Fruit fly (Drosophila melanogaster): ENCODE data around the gene Yp3.
A peak's percentile ranks its signal among the peaks of the same experiment; 100 is the strongest.

Gene Yp3

DNA sequence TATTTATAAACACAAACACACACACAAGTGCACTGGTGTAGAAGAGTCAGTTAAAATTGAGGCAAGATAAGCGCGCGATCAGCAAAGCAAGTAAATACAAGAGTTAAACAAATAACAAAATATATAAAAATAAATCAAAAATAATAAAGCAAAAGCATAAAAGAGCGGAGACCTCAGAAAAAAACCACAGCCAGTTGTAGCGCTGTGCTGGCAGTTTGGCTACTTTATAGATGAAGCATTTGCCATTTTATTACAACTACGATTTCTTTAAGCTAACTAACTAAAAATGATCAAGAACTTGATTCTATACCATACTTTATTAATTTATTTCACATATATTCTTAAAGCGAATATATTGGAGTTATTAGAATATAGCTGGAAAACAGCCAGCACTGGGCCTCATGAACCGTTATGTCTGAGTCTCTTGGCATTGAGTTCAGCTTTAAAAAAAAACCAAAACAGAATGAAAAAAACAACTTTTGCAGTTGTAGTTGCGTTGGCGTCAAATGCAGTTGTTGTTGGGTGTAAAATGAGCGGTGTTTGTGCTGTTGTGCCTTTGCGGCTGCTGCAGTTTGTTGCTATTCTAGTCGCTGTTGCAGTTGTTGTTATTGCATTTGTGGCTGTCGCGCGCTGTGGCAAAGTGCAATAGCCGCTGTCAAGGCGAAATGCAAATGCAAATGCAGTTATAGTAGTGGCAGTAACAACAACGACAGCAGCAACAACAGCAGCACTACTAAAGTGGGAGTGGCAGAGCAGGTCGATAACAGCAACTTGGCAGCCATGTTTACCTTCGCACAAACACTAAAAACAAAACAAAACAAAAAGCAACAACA is 11.5 kb upstream of the Yp3 start:
- TF ChIP-seq pan (optimal IDR thresholded peaks at IDR 0.05) = no peak
- TF ChIP-seq EcR (GFP tag; optimal IDR thresholded peaks at IDR 0.05) = peak in 1 of 2 experiments; percentile 69

DNA sequence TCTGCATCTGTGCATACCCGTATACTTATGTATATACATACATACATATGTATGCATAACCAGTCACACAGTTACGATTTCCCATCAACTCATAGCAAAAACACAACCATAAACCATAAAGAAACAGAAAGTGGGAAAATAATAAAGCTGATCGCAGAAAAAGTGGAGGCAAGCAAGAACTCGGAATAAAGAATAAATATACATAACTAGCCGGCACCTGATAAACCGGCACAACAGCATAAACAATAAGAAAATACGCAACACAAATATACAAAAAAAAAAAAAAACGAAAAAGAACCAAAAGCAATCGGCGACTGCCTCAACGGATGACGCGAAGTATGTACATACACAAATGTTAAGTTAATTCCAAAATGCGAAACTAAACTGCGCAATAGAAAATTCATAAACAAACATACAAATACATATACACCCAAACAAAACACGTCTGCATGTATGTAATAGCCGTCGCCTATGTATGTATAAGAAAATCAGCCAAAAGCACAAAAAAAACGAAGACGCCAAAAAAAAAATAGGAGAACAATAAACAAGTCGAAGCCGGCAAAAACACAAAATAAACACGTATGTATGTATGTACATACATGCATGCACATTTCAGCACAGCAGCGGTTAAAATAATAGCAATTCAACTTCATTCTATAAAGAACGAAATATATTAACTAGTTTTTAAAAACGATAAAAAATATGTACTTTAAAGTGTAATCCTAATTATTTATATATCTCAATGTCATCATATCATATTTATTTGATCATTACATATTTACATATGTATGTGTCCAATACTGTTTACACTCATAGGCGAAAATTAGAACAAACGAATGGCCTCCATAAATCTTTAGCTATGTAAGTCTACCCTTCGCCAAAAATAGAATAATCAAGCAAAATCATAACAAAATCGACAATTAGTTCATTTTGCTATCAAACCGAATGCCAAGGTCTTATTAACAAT is 10.2 kb upstream of the Yp3 start:
- no peak for TF ChIP-seq pan (optimal IDR thresholded peaks at IDR 0.05)
- TF ChIP-seq EcR (GFP tag; optimal IDR thresholded peaks at IDR 0.05) = no peak

DNA sequence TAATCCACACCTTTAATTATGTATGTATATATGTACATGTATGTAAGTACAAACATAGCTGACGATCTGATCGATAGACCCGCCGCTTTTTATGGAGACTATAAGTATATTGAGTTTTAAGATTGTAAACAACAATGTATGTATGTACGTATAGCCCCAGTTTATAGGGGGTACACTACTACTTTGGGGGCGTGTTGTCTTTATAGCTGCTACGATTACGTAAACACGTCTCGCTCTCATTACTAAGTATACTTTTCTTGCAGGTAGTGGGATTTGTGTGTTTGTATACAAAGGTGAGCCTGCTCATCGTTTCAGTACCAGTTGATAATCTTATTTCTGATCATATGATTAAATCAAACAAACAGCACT is 9.5 kb upstream of the Yp3 start:
- TF ChIP-seq CG8478 (optimal IDR thresholded peaks at IDR 0.05) = no peak
- TF ChIP-seq pan (optimal IDR thresholded peaks at IDR 0.05) = no peak
- no peak for TF ChIP-seq Dll (optimal IDR thresholded peaks at IDR 0.05)
- no peak for TF ChIP-seq usp (GFP tag; optimal IDR thresholded peaks at IDR 0.05)
- TF ChIP-seq psq (optimal IDR thresholded peaks at IDR 0.05) = no peak
- TF ChIP-seq EcR (GFP tag; optimal IDR thresholded peaks at IDR 0.05) = no peak

DNA sequence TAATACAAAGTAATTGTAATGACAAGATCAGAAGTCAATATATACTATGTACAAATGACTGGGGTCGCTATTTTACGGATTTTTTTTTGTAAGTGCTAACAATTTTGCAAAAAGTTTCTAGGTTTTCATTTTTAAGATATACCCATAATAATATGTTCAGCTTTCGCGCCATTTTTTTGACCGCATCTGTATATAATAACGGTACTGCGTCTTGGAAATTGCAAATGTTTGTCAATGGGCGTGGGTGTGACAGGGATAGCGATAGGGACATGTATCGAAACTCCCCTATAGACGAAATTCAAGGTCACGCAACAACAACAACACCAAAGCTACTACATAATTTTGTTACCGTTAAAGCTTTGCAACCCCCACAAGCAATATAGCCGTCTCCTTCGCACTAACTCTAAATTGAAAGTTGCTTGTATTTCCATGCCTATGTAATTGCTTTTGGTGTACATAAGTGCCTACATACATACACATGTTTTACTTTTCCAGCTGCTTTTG is 6.8 kb upstream of the Yp3 start:
- no peak for TF ChIP-seq psq (optimal IDR thresholded peaks at IDR 0.05)
- TF ChIP-seq EcR (GFP tag; optimal IDR thresholded peaks at IDR 0.05) = no peak

DNA sequence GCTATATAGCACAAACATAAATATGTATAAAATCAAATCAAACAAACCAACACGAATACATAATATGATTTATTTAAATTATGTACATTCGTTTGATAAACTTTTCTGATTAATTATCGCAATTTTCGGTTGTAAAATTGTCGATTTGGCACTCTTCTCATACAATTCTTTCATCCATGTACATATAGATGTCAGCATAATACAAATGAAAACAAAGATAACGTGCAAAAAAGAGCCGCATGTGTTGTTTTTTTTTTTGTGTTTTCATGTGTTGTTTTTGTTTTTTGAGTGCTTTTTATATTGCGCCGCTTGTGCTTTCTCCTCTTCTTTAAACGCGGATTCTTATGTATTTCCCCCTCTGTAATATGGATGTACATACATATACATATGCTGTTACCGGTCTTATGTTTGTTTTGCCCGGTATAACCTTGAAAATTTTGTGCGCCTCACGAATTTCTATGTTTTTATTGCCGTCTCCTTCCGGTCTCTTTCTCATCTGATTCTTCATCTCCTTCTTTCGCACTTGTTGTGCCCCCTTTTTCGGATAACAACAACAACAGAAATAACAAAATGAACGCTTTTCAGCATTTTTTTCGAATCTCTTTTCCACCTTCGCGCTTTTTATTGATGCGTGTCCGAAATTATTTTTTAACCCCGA is 6.1 kb upstream of the Yp3 start:
- TF ChIP-seq CG8478 (optimal IDR thresholded peaks at IDR 0.05) (no peak), psq (optimal IDR thresholded peaks at IDR 0.05) (peak; percentile 36)

DNA sequence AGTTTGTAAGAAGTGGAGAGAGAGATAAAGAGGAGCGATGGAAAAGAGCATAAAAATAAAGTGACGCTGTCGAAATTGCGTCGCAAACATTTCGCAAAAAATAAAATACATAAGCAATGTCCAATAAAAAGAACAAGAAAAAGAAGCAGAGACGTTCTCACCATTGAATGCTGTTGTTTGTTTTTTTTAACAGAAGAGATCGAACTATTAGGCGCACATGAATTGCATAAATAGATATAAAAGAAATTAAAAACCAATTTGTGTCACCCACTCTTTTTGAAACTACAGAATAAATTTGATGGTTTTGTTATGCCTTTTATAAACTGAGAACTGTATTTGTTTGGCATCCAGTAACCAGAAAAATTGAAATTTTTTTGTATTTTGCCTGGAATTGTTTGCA is 5.6 kb upstream of the Yp3 start:
- TF ChIP-seq EcR (GFP tag; optimal IDR thresholded peaks at IDR 0.05) = no peak
- TF ChIP-seq pan (optimal IDR thresholded peaks at IDR 0.05) = no peak
- no peak for TF ChIP-seq CG8478 (optimal IDR thresholded peaks at IDR 0.05)
- TF ChIP-seq Dll (optimal IDR thresholded peaks at IDR 0.05) = no peak
- TF ChIP-seq usp (GFP tag; optimal IDR thresholded peaks at IDR 0.05) = no peak
- TF ChIP-seq psq (optimal IDR thresholded peaks at IDR 0.05) = no peak

DNA sequence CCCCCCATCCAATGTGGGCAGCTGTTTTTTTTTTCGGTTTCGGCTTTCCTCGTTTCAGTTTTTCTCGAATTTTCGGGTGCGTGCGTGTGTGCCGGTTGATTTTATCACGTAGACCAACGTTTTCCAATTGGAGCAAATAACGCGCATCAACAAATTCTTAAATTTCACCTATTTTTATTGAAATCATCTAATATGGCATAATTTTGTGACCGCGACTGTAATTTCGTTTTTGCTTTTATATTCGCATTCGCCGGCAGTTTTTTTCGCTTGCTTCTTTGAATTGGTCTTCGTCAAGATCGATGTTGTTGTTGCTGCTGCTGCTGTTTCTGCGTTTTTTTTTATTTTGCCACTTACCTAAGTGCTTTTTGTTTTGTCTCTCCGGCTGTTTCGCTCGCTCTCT is 4.9 kb upstream of the Yp3 start:
- TF ChIP-seq EcR (GFP tag; optimal IDR thresholded peaks at IDR 0.05) (no peak), psq (optimal IDR thresholded peaks at IDR 0.05) (no peak), CG8478 (optimal IDR thresholded peaks at IDR 0.05) (no peak), usp (GFP tag; optimal IDR thresholded peaks at IDR 0.05) (no peak), pan (optimal IDR thresholded peaks at IDR 0.05) (no peak), Dll (optimal IDR thresholded peaks at IDR 0.05) (no peak)

DNA sequence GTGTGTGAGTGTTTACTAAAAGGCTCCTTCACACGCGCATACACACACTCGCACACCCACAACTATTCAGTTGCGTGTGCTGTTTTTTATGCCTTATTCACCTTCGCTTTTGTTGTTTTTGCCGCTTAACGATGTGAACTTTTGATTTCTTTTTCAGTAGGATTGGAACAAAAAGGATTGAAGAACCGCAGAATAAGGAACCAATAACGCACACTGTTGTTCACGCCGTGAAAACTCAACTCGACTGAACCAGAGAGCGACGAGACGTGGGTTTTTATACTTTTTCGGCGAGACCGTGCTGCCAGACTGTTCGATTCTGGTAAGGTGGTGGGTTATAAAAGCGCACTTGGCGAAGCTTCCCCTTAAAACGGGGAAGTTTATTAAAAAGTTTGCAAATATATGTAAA is 4.2 kb upstream of the Yp3 start, which contains the start of gene Pdcd4:
Gene Pdcd4 (minus strand): TSS at position 255 of the 406 bp plus-strand sequence.
- TF ChIP-seq usp (GFP tag; optimal IDR thresholded peaks at IDR 0.05) (no peak), CG8478 (optimal IDR thresholded peaks at IDR 0.05) (no peak), Dll (optimal IDR thresholded peaks at IDR 0.05) (no peak), psq (optimal IDR thresholded peaks at IDR 0.05) (no peak), pan (optimal IDR thresholded peaks at IDR 0.05) (no peak), EcR (GFP tag; optimal IDR thresholded peaks at IDR 0.05) (peak in 1 of 2 experiments; percentile 51)

DNA sequence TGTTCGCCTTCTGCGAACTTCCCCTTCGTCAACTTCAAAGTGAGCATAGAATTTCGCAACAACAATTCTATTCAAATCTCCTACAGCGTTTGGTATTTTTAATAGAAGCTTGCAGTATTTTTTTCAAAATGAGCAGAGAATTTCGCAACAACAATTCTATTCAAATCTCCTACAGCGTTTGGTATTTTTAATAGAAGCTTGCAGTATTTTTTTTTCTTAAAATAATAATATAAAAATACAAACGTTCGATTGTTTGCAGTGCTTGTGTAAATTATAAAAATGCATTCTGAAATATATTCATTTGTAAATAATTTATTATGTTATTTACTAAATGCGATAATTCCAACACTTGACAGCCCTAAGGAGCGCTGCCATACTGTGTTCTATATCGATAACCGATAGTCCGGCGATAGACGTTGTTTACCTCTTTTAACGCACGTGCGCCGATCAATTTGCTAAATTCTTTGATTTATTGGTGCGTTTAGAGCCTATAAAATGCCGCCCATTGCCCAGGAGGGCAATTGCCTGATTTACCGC is 2.5 kb upstream of the Yp3 start, which contains the start of the genes CG32625 and Rtc1:
Gene CG32625 (minus strand): TSS at position 51 of the 537 bp plus-strand sequence.
Gene Rtc1 (plus strand): TSS at position 404 of the 537 bp plus-strand sequence.
- TF ChIP-seq CG8478 (optimal IDR thresholded peaks at IDR 0.05) = no peak
- TF ChIP-seq usp (GFP tag; optimal IDR thresholded peaks at IDR 0.05) = no peak
- no peak for TF ChIP-seq Dll (optimal IDR thresholded peaks at IDR 0.05)
- TF ChIP-seq psq (optimal IDR thresholded peaks at IDR 0.05) = no peak
- TF ChIP-seq EcR (GFP tag; optimal IDR thresholded peaks at IDR 0.05) = no peak
- TF ChIP-seq pan (optimal IDR thresholded peaks at IDR 0.05) = no peak

DNA sequence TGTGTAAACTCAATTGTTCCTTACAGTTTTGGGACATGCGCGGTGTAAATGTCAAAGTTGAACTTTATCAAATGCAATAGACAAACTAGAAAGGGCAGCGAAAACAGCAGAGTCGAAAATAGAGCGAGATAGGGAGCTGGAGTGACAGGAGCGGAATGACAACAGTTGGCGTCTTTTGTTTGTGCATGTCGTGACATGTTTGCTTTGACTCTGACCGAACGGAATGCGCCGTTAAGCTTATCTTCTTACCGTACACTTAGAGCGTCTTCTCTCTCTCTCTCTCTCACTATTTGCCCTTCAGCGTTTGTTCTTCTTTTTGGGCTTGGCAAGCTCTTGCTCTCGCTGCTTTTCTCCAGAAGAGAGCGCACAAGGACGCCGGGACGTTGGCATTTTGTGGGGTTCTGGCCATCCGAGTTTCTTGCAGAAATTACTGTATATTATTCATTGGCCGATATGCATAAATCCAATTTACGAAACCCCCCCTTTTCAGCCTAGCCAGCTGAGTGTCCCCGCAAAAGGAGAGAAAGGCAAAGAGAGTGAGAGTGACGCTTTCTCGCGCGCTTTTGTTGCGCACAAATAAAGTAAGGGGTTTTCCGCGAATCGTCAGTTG is 2.5 kb downstream of the Yp3 start:
- no peak for TF ChIP-seq CG8478 (optimal IDR thresholded peaks at IDR 0.05)
- TF ChIP-seq psq (optimal IDR thresholded peaks at IDR 0.05) = no peak
- TF ChIP-seq Dll (optimal IDR thresholded peaks at IDR 0.05) = peak; percentile 3

DNA sequence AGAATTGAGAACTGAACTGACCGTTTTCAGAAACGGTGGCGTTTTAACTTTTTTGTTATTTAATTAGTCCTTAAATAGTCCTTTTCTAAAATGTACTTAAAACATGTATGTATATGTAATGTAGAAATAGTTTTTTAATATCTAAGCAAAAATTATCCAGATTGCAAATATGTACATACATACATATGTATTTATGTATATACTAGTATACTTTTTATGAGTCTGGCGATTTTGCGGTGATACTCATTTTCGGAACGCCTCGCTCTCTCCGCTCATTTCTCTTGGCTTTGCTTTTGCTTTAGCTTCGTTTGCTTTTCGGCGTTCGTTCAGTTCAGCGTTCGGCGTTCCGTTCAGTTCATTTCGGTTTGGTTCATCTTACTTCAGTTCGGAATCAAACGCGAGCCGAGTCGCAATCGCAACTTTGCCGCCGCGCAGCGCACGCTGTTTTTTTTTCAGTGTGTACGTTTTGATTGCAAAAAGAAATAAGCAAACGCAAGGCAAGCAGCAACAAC is 3.1 kb downstream of the Yp3 start, which contains the start of gene rdgB:
Gene rdgB (plus strand): TSS at position 381 of the 512 bp plus-strand sequence.
- TF ChIP-seq Dll (optimal IDR thresholded peaks at IDR 0.05) = no peak
- no peak for TF ChIP-seq psq (optimal IDR thresholded peaks at IDR 0.05)
- no peak for TF ChIP-seq pan (optimal IDR thresholded peaks at IDR 0.05)
- no peak for TF ChIP-seq EcR (GFP tag; optimal IDR thresholded peaks at IDR 0.05)
- TF ChIP-seq CG8478 (optimal IDR thresholded peaks at IDR 0.05) = no peak
- TF ChIP-seq usp (GFP tag; optimal IDR thresholded peaks at IDR 0.05) = no peak

Measured in whole organism.